Worm (Caenorhabditis elegans) whole organism, L4/young adult: ENCODE data around the gene sec-22.

Source experiments
- W03F9.2 ChIP-seq: fragments of 150-350 bp; optimal IDR thresholded peaks from 2 replicates; lab custom pipeline; 2014; ENCODE audit warnings: missing biosample characterization, missing genetic modification characterization
- dao-5 ChIP-seq: sonication (generic microtip); optimal IDR thresholded peaks from 2 replicates; lab custom pipeline; 2016; ENCODE audit warnings: missing genotype, missing genetic modification characterization, moderate library complexity, missing compliant biosample characterization
- him-1 ChIP-seq: sonication (generic microtip); optimal IDR thresholded peaks from 2 replicates; lab custom pipeline; 2016; ENCODE audit warnings: missing genotype, missing genetic modification reagents, missing genetic modification characterization, missing compliant biosample characterization

DNA sequence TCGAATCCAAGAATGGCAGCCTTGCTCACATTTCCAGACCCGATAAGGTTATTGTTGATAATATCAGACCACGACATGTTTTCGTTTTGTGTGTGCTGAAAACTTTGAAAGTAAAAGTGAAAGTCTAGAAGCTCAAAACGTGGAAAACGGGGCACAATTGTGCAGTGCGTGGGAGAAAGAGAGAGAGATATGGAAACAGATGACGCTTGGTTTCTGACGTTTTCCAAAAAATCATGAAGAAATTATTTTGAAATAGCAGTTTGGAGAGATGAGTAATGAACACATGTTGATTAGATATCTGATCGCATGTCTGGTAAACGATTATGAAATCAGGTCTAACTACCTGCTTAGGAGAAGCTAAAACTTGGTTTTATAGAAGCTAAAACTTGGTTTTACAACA lies 45.2 kb downstream of the sec-22 start, which contains the start of gene pfn-3:
- TF ChIP-seq him-1: no peak
- no peak for TF ChIP-seq W03F9.2 (tag; lab: Kevin White, UChicago)
- TF ChIP-seq dao-5 (tag; lab: Kevin White, UChicago): no peak
